Worm (Caenorhabditis elegans): ENCODE measurements around the gene pdhk-2.

The pdhk-2 gene

ce11 chrIII:8782080-8782479 is 40.9 kb upstream of the pdhk-2 start:
- TF ChIP-seq lin-39 (tag; optimal IDR thresholded peaks at IDR 0.05), result peak; percentile 68
- peak; percentile 62 for TF ChIP-seq nfya-1 (tag; optimal IDR thresholded peaks at IDR 0.05; ENCODE audit: insufficient read depth)
- TF ChIP-seq daf-12 (tag; optimal IDR thresholded peaks at IDR 0.05), result no peak
- no peak for TF ChIP-seq unc-62 (GFP tag; optimal IDR thresholded peaks at IDR 0.05)
- no peak for TF ChIP-seq aly-2 (tag; optimal IDR thresholded peaks at IDR 0.05)

- TF ChIP-seq pha-4 (tag; optimal IDR thresholded peaks at IDR 0.05), result no peak
- no peak for TF ChIP-seq unc-39 (tag; optimal IDR thresholded peaks at IDR 0.05)
- peak; percentile 93 for TF ChIP-seq nhr-25 (tag; optimal IDR thresholded peaks at IDR 0.05)
- no peak for TF ChIP-seq lsy-12 (tag; optimal IDR thresholded peaks at IDR 0.05)
- TF ChIP-seq egl-5 (tag; optimal IDR thresholded peaks at IDR 0.05), result peak; percentile 78
- peak; percentile 55 for TF ChIP-seq nfya-1 (tag; optimal IDR thresholded peaks at IDR 0.05; ENCODE audit: insufficient read depth)
- TF ChIP-seq mml-1 (tag; optimal IDR thresholded peaks at IDR 0.05), result no peak
- peak; percentile 81 for TF ChIP-seq nhr-43 (tag; optimal IDR thresholded peaks at IDR 0.05; ENCODE audit: poor library complexity, severe bottlenecking)
- no peak for TF ChIP-seq nhr-11 (tag; optimal IDR thresholded peaks at IDR 0.05)
- peak; percentile 21 for TF ChIP-seq tbx-2 (tag; optimal IDR thresholded peaks at IDR 0.05)
- TF ChIP-seq elt-2 (tag; optimal IDR thresholded peaks at IDR 0.05), result no peak
- no peak for TF ChIP-seq ztf-4 (tag; optimal IDR thresholded peaks at IDR 0.05)
- TF ChIP-seq unc-62 (GFP tag; optimal IDR thresholded peaks at IDR 0.05), result no peak
- TF ChIP-seq fos-1 (tag; optimal IDR thresholded peaks at IDR 0.05), result peak; percentile 44
- no peak for TF ChIP-seq nhr-77 (tag; optimal IDR thresholded peaks at IDR 0.05)
- TF ChIP-seq nhr-67 (tag; optimal IDR thresholded peaks at IDR 0.05), result no peak
- TF ChIP-seq eor-1 (tag; optimal IDR thresholded peaks at IDR 0.05), result no peak
- TF ChIP-seq nhr-12 (tag; optimal IDR thresholded peaks at IDR 0.05), result no peak
- peak; percentile 23 for TF ChIP-seq skn-1 (tag; optimal IDR thresholded peaks at IDR 0.05)
- peak; percentile 97 for TF ChIP-seq nhr-23 (tag; optimal IDR thresholded peaks at IDR 0.05)
- peak; percentile 62 for TF ChIP-seq lin-39 (tag; optimal IDR thresholded peaks at IDR 0.05)
- no peak for TF ChIP-seq snpc-4 (tag; optimal IDR thresholded peaks at IDR 0.05)
- TF ChIP-seq elt-1 (tag; optimal IDR thresholded peaks at IDR 0.05), result peak; percentile 48
- TF ChIP-seq ceh-28 (tag; optimal IDR thresholded peaks at IDR 0.05), result no peak
- no peak for TF ChIP-seq ceh-16 (tag; optimal IDR thresholded peaks at IDR 0.05)
- peak; percentile 78 for TF ChIP-seq mdl-1 (tag; optimal IDR thresholded peaks at IDR 0.05)
- peak; percentile 8 for TF ChIP-seq lin-15B (tag; optimal IDR thresholded peaks at IDR 0.05)
Measured at ce11 chrIII:8780473-8780872, 39.3 kb upstream of the pdhk-2 start.

- TF ChIP-seq R02D3.7 (tag; optimal IDR thresholded peaks at IDR 0.05) (no peak), lsy-12 (tag; optimal IDR thresholded peaks at IDR 0.05) (no peak), pqm-1 (tag; optimal IDR thresholded peaks at IDR 0.05) (no peak), elt-1 (tag; optimal IDR thresholded peaks at IDR 0.05) (no peak), daf-12 (tag; optimal IDR thresholded peaks at IDR 0.05) (no peak), tbx-2 (tag; optimal IDR thresholded peaks at IDR 0.05) (no peak), ceh-16 (tag; optimal IDR thresholded peaks at IDR 0.05) (no peak), nhr-77 (tag; optimal IDR thresholded peaks at IDR 0.05) (no peak), lin-15B (tag; optimal IDR thresholded peaks at IDR 0.05) (no peak), eor-1 (tag; optimal IDR thresholded peaks at IDR 0.05) (no peak), egl-27 (tag; optimal IDR thresholded peaks at IDR 0.05) (no peak), unc-39 (tag; optimal IDR thresholded peaks at IDR 0.05) (no peak), pha-4 (tag; optimal IDR thresholded peaks at IDR 0.05) (no peak), nhr-11 (tag; optimal IDR thresholded peaks at IDR 0.05) (no peak), ZK546.5 (tag; optimal IDR thresholded peaks at IDR 0.05) (no peak), zag-1 (tag; optimal IDR thresholded peaks at IDR 0.05) (no peak), ceh-9 (tag; optimal IDR thresholded peaks at IDR 0.05) (no peak)
Measured at ce11 chrIII:8779912-8780311, 38.7 kb upstream of the pdhk-2 start, which contains the start of gene K02D10.4. Gene K02D10.4 (minus strand): TSS chrIII:8780012.

ce11 chrIII:8775953-8776352 is 34.7 kb upstream of the pdhk-2 start, which contains the start of gene snap-29:
Gene snap-29 (plus strand): TSS chrIII:8776253.
- TF ChIP-seq fkh-10 (GFP tag; optimal IDR thresholded peaks at IDR 0.05) (no peak), ztf-11 (tag; optimal IDR thresholded peaks at IDR 0.05) (no peak), daf-12 (tag; optimal IDR thresholded peaks at IDR 0.05) (no peak), skn-1 (tag; optimal IDR thresholded peaks at IDR 0.05) (no peak), elt-3 (tag; optimal IDR thresholded peaks at IDR 0.05) (no peak), lsy-12 (tag; optimal IDR thresholded peaks at IDR 0.05) (no peak), hmg-11 (tag; optimal IDR thresholded peaks at IDR 0.05) (no peak), nhr-12 (tag; optimal IDR thresholded peaks at IDR 0.05) (no peak), eor-1 (tag; optimal IDR thresholded peaks at IDR 0.05) (no peak), pha-4 (tag; optimal IDR thresholded peaks at IDR 0.05) (no peak), ceh-16 (tag; optimal IDR thresholded peaks at IDR 0.05) (no peak), nhr-76 (tag; optimal IDR thresholded peaks at IDR 0.05) (no peak), ztf-4 (tag; optimal IDR thresholded peaks at IDR 0.05) (no peak), fkh-2 (tag; optimal IDR thresholded peaks at IDR 0.05) (no peak), unc-39 (tag; optimal IDR thresholded peaks at IDR 0.05) (no peak), sea-2 (GFP tag; optimal IDR thresholded peaks at IDR 0.05) (no peak), nhr-67 (tag; optimal IDR thresholded peaks at IDR 0.05) (no peak), elt-2 (tag; optimal IDR thresholded peaks at IDR 0.05) (no peak), mml-1 (tag; optimal IDR thresholded peaks at IDR 0.05) (no peak)

Data from whole organism, L3 larva.